Fruit fly (Drosophila melanogaster) whole organism, pupa: ENCODE measurements around the gene CG3436.

Experiments
- CG10348 ChIP-seq: fragments of 200-800 bp; sonication (Bioruptor generic); IDR thresholded peaks from 2 replicates; pipeline ENCODE4 v1.3.6; 2022; ENCODE audit warnings: missing biosample characterization, missing genetic modification characterization
- CG12605 ChIP-seq: fragments of 200-800 bp; sonication (Bioruptor generic); IDR thresholded peaks from 2 replicates; pipeline ENCODE4 v1.3.6; 2022; ENCODE audit warnings: missing biosample characterization, missing genetic modification characterization
- CG13204 ChIP-seq: fragments of 200-800 bp; sonication (Bioruptor generic); optimal IDR thresholded peaks from 2 replicates; lab custom pipeline; 2018; ENCODE audit warnings: missing biosample characterization, mild to moderate bottlenecking, missing genetic modification characterization, moderate library complexity
- CG14655 ChIP-seq: fragments of 200-800 bp; sonication (Bioruptor generic); optimal IDR thresholded peaks from 3 replicates; lab custom pipeline; 2017; ENCODE audit warnings: mild to moderate bottlenecking, missing biosample characterization, missing genetic modification reagents, missing genetic modification characterization
- CG15710 ChIP-seq: fragments of 200-800 bp; sonication (Bioruptor generic); optimal IDR thresholded peaks from 2 replicates; lab custom pipeline; 2018; ENCODE audit warnings: missing biosample characterization, mild to moderate bottlenecking, missing genetic modification characterization, moderate library complexity
- CG17806 ChIP-seq: fragments of 200-800 bp; sonication (Bioruptor generic); optimal IDR thresholded peaks from 2 replicates; lab custom pipeline; 2018; ENCODE audit warnings: missing biosample characterization, mild to moderate bottlenecking, missing genetic modification characterization, moderate library complexity
- CG32121 ChIP-seq: fragments of 200-800 bp; sonication (Bioruptor generic); IDR thresholded peaks from 2 replicates; pipeline ENCODE4 v1.3.6; 2022; ENCODE audit warnings: missing biosample characterization, missing genetic modification characterization
- CG34367 ChIP-seq: fragments of 200-800 bp; sonication (Bioruptor generic); optimal IDR thresholded peaks from 2 replicates; lab custom pipeline; 2018; ENCODE audit warnings: missing biosample characterization, mild to moderate bottlenecking, missing genetic modification characterization
- CG4496 ChIP-seq: fragments of 200-800 bp; sonication (Bioruptor generic); IDR thresholded peaks from 3 replicates; pipeline ENCODE4 v1.3.6; 2022; ENCODE audit warnings: missing biosample characterization, missing genetic modification characterization
- CG8159 ChIP-seq: fragments of 200-800 bp; sonication (Bioruptor generic); optimal IDR thresholded peaks from 3 replicates; lab custom pipeline; 2018; ENCODE audit warnings: missing biosample characterization, mild to moderate bottlenecking, missing genetic modification characterization, moderate library complexity
- CG8301 ChIP-seq: fragments of 200-800 bp; sonication (Bioruptor generic); optimal IDR thresholded peaks from 2 replicates; lab custom pipeline; 2018; ENCODE audit warnings: missing biosample characterization, mild to moderate bottlenecking, missing genetic modification characterization
- CG9948 ChIP-seq: fragments of 200-800 bp; sonication (Bioruptor generic); optimal IDR thresholded peaks from 2 replicates; lab custom pipeline; 2018; ENCODE audit warnings: missing biosample characterization, mild to moderate bottlenecking, missing genetic modification characterization, moderate library complexity
- D1 ChIP-seq: fragments of 200-800 bp; sonication (Bioruptor generic); optimal IDR thresholded peaks from 2 replicates; lab custom pipeline; 2018; ENCODE audit warnings: missing biosample characterization, mild to moderate bottlenecking, missing genetic modification characterization, moderate library complexity
- EcR ChIP-seq: fragments of 200-800 bp; sonication (Bioruptor generic); optimal IDR thresholded peaks from 3 replicates; lab custom pipeline; 2019; ENCODE audit warnings: missing biosample characterization, missing genetic modification characterization, mild to moderate bottlenecking, moderate library complexity, missing genetic modification reagents
- Ets98B ChIP-seq: fragments of 200-800 bp; sonication (Bioruptor generic); IDR thresholded peaks from 2 replicates; pipeline ENCODE4 v1.3.6; 2022; ENCODE audit warnings: missing biosample characterization, missing genetic modification characterization
- Pif1A ChIP-seq: fragments of 200-800 bp; sonication (Bioruptor generic); optimal IDR thresholded peaks from 3 replicates; lab custom pipeline; 2016; ENCODE audit warnings: missing biosample characterization, missing genetic modification characterization
- Pif1B ChIP-seq: fragments of 200-800 bp; sonication (Bioruptor generic); optimal IDR thresholded peaks from 3 replicates; lab custom pipeline; 2016; ENCODE audit warnings: missing biosample characterization, missing genetic modification characterization
- Snoo ChIP-seq: fragments of 200-800 bp; sonication (Bioruptor generic); optimal IDR thresholded peaks from 3 replicates; lab custom pipeline; 2017; ENCODE audit warnings: missing biosample characterization, mild to moderate bottlenecking, missing genetic modification characterization, inconsistent platforms
- fd96Ca ChIP-seq: fragments of 200-800 bp; sonication (Bioruptor generic); IDR thresholded peaks from 3 replicates; pipeline ENCODE4 v1.3.6; 2022; ENCODE audit warnings: missing biosample characterization, missing genetic modification characterization
- gl ChIP-seq: fragments of 200-800 bp; sonication (Bioruptor generic); optimal IDR thresholded peaks from 2 replicates; lab custom pipeline; 2018; ENCODE audit warnings: missing biosample characterization, mild to moderate bottlenecking, missing genetic modification characterization
- rn ChIP-seq: fragments of 200-800 bp; sonication (Bioruptor generic); IDR thresholded peaks from 2 replicates; pipeline ENCODE4 v1.3.6; 2022; ENCODE audit warnings: missing biosample characterization, missing genetic modification characterization

Gene CG3436

DNA sequence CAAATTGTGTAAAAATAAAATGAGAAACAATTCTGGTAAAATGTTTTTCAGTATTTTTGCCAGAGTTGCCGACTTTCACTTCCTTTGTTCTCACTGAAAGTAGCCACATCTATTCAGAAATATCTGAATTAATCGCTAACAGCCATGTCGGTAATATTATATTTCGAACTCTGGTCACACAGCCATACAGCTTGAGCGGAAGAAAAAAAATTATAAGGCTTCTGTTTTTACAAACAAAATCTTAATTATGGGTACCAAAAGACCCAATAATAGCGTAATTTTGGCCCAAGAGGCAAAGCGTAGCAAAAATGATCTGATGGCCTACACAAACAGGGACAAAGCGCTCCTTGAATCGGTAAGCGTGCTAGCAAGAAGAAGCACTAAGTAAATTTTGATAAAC lies at the start of gene CG3436:
Gene CG3436 (plus strand): TSS at position 36 of the 400 bp plus-strand sequence.
- no peak for TF ChIP-seq CG34367 (tag; lab: Kevin White, UChicago)
- TF ChIP-seq CG15710 (tag; lab: Kevin White, UChicago): peak; percentile 4

DNA sequence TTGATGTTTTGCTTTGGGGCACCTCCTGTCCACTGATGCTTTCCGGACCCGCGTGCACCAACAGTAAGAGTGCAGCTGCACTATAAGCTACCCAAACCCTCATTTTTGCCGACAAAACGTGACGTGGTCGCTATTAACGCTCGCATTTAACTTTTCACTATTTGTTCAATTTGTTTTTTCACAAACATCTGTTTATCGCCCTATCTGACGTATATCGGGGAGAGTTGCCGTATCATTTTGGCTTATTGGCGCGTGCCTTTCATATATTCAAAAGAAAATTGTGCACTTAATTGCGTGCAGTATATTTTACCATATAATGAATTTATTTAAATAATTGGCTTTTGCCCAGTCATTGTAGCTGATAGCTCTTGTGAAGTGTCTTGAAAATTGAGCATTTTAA lies 49.3 kb upstream of the CG3436 start, which contains the start of the genes Nhe1 and Sam-S:
Gene Nhe1 (minus strand): TSS at position 193 of the 400 bp plus-strand sequence.
Gene Sam-S (plus strand): TSS at position 364 of the 400 bp plus-strand sequence.
- TF ChIP-seq fd96Ca: no peak
- no peak for TF ChIP-seq CG4496 (GFP tag; lab: Robert Waterston, UW)
- no peak for TF ChIP-seq CG8159 (tag; lab: Kevin White, UChicago)
- no peak for TF ChIP-seq Pif1A (GFP tag; lab: Kevin White, UChicago)
- no peak for TF ChIP-seq CG9948 (tag; lab: Kevin White, UChicago)
- no peak for TF ChIP-seq Ets98B (GFP tag; lab: Robert Waterston, UW)
- no peak for TF ChIP-seq CG13204 (GFP tag; lab: Kevin White, UChicago)
- TF ChIP-seq CG15710 (tag; lab: Kevin White, UChicago): no peak
- no peak for TF ChIP-seq D1 (tag; lab: Kevin White, UChicago)
- no peak for TF ChIP-seq EcR (GFP tag; lab: Kevin White, UChicago)
- TF ChIP-seq Snoo (tag; lab: Kevin White, UChicago): no peak
- no peak for TF ChIP-seq CG10348

DNA sequence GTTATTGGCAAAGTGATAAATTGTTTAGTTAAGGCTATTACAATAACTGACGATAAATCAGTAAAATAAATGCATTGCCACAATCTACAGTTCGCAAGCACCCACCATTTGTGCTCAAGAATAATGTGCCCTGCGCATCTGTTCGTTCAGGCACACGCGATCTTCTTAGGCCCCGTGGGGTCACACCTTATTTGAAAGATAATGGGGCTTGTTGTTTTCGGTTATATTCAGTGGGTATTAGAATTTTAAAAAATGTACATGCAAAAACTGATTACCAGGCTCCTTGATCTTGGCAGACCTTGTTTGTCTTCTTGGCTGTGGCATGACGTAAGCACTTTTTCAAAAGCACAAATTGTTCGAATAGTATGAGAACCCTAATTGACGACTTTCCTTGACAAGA lies 48.8 kb upstream of the CG3436 start:
- TF ChIP-seq rn (no peak), CG8159 (tag; lab: Kevin White, UChicago) (no peak), fd96Ca (no peak), CG8301 (no peak), Ets98B (GFP tag; lab: Robert Waterston, UW) (no peak), CG32121 (GFP tag; lab: Robert Waterston, UW) (no peak), gl (tag; lab: Kevin White, UChicago) (no peak), CG13204 (GFP tag; lab: Kevin White, UChicago) (no peak), CG9948 (tag; lab: Kevin White, UChicago) (no peak), CG10348 (no peak)

DNA sequence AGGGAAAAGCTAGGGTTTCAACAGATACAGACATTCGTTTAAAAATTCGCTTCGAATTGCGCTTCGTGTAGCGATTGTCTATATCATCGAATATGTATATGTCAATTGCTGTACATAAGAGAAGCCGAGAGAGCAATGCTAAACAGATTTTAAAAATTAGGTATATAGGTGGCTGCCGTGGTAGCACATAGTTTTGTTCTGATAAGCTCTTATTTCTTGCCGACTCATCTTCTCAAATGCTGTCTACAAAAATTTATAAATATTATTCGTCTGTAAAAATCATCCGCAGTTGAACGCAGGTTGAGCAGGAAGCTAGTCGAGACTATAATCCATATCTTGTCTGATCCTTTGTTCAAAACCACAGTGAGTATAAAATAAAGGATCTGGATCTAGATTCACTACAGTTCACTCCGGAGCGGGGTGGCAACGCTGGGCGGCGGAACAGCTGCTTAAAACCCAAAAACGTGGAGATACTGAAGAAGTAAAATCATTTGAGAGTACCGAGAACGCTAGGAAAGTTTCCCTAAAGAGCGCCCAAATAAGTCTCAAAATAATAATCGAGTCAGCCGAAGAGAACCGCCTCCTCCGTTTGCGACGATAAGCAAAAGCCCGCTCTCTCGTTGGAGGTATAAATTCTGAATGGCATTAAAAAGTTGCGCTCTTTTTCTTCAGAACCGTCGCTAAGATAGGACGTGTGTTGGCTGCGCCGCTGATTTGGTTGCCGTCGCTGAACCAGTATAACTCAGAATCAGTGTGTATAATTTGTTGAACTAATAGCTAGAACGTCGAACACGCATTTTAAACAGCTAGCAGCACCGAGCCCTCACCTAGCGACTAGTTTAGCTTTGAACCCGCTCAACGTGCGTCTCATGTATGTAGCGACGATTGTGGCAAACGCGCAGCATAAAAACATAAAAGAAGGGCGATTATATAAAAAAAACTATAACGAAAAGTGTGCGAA lies 48.1 kb upstream of the CG3436 start:
- TF ChIP-seq Pif1A (GFP tag; lab: Kevin White, UChicago) (no peak), Snoo (tag; lab: Kevin White, UChicago) (no peak), CG8159 (tag; lab: Kevin White, UChicago) (no peak), gl (tag; lab: Kevin White, UChicago) (peak; percentile 21), EcR (GFP tag; lab: Kevin White, UChicago) (peak; percentile 23), CG32121 (GFP tag; lab: Robert Waterston, UW) (no peak)

DNA sequence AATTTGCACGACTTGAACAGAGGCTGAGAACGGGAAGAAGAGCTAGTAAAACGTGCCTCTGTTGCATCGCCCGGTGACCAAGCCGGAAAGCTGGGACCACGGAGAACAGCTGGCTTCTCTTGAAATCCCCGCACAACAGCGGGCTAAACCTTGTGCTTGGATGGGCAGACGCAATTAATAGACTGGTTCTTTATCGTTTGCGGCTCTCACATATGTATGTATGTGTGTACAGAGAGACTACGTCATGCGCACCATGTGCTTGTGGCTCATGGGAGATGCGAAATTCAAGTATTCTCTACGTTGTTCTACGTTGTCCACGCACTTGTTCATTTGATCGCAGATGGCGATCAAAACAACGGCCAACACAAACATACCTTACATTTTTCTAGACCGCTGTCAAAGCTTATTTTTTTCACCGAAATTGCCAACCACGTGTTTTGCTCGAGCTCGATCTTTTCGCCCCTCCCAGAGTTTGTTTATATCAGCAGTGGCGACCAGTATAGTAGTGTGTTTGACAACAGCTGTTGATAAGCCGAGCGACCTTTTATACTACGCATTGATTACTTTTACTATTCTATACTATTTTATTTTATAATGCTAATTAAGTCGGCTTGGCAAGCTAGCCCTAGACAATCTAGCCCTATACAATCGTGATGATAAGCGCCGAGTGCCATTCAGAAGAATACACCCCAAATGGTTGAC lies 46.6 kb upstream of the CG3436 start:
- TF ChIP-seq Pif1A (GFP tag; lab: Kevin White, UChicago): no peak
- TF ChIP-seq EcR (GFP tag; lab: Kevin White, UChicago): peak; percentile 32
- no peak for TF ChIP-seq CG17806 (tag; lab: Kevin White, UChicago)

DNA sequence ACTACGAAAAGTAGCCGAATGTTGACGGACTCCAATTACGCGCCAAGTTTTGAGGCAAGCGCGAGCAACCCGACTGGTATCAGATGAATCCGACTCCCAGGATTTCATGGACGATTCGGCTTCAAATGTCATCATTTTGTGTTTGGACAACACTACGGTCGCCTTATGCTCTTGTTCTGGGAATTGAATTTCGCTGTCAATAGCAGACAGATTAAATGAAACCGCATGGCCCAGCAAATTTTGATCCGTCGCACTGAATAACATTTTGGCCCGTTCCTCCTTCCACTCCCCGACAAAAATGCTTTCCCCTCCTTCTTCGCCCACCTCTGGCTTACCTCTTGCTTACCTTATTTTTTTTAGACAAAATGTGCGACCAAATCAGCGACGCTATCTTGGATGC lies 45.8 kb upstream of the CG3436 start:
- no peak for TF ChIP-seq CG34367 (tag; lab: Kevin White, UChicago)
- no peak for TF ChIP-seq CG13204 (GFP tag; lab: Kevin White, UChicago)
- TF ChIP-seq EcR (GFP tag; lab: Kevin White, UChicago): no peak
- no peak for TF ChIP-seq CG4496 (GFP tag; lab: Robert Waterston, UW)
- TF ChIP-seq rn: no peak
- TF ChIP-seq CG12605 (GFP tag; lab: Robert Waterston, UW): no peak
- TF ChIP-seq CG14655: no peak
- no peak for TF ChIP-seq CG8159 (tag; lab: Kevin White, UChicago)
- TF ChIP-seq fd96Ca: no peak

DNA sequence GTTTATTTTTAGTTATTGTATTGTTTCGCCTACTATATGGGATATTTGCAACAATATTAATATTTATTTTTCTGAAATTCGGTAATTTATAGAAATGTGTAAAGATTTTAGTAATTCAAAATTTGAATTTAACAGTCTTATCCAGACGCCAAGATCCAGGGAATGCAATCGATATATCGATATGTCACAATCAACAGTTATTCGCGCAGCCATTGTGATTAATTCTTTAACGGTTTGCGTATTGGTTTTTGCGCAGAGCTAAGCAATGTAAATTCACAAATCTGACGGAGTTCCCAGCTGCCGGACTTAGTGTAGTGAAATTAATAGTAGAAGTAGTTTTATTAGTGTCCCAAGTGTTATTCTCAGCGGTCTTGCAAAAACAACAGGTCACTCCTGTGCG lies 41.4 kb upstream of the CG3436 start, which contains the start of gene ND-15:
Gene ND-15 (plus strand): TSS at position 298 of the 400 bp plus-strand sequence.
- no peak for TF ChIP-seq CG14655
- TF ChIP-seq D1 (tag; lab: Kevin White, UChicago): no peak
- TF ChIP-seq CG10348: no peak
- TF ChIP-seq CG15710 (tag; lab: Kevin White, UChicago): no peak
- no peak for TF ChIP-seq gl (tag; lab: Kevin White, UChicago)
- TF ChIP-seq Snoo (tag; lab: Kevin White, UChicago): no peak
- no peak for TF ChIP-seq rn
- no peak for TF ChIP-seq CG4496 (GFP tag; lab: Robert Waterston, UW)
- TF ChIP-seq fd96Ca: no peak
- TF ChIP-seq CG17806 (tag; lab: Kevin White, UChicago): no peak
- no peak for TF ChIP-seq CG32121 (GFP tag; lab: Robert Waterston, UW)
- no peak for TF ChIP-seq CG8301
- no peak for TF ChIP-seq CG13204 (GFP tag; lab: Kevin White, UChicago)
- no peak for TF ChIP-seq CG34367 (tag; lab: Kevin White, UChicago)
- no peak for TF ChIP-seq Pif1B (GFP tag; lab: Kevin White, UChicago)
- TF ChIP-seq Ets98B (GFP tag; lab: Robert Waterston, UW): no peak
- TF ChIP-seq Pif1A (GFP tag; lab: Kevin White, UChicago): no peak
- no peak for TF ChIP-seq CG12605 (GFP tag; lab: Robert Waterston, UW)
